Fruit fly (Drosophila melanogaster) Kc167 (cell line): Measurements from ENCODE around the gene CG14280.

Experiments used
- Myc ChIP-seq: fragments of >200 bp; optimal IDR thresholded peaks from 2 replicates; lab custom pipeline; 2017; ENCODE audit warnings: missing external identifiers
- Sin3A ChIP-seq: fragments of >200 bp; optimal IDR thresholded peaks from 2 replicates; lab custom pipeline; 2018; ENCODE audit warnings: missing external identifiers
- h ChIP-seq: fragments of >200 bp; optimal IDR thresholded peaks from 3 replicates; lab custom pipeline; 2018; ENCODE audit warnings: missing external identifiers
- insv ChIP-seq: fragments of >200 bp; optimal IDR thresholded peaks from 3 replicates; lab custom pipeline; 2018; ENCODE audit warnings: missing external identifiers
- psq ChIP-seq: fragments of >200 bp; optimal IDR thresholded peaks from 2 replicates; lab custom pipeline; 2017; ENCODE audit warnings: missing external identifiers
- ttk ChIP-seq: sonication (Bioruptor generic); optimal IDR thresholded peaks from 2 replicates; lab custom pipeline; 2017; ENCODE audit warnings: missing external identifiers

The CG14280 gene

dm6 chr3R:19246080-19246637, 10.4 kb upstream of the CG14280 start, which contains the start of gene unc79:
unc79 (minus strand) TSS chr3R:19246130.
- no peak for TF ChIP-seq ttk (lab: Kevin White, UChicago)
- TF ChIP-seq insv, result no peak
- TF ChIP-seq psq (lab: Kevin White, UChicago), result no peak
- TF ChIP-seq Sin3A (lab: Kevin White, UChicago), result no peak
- TF ChIP-seq Myc, result no peak
- TF ChIP-seq h (lab: Kevin White, UChicago), result no peak

dm6 chr3R:19248036-19248435, 8.5 kb upstream of the CG14280 start, which contains the start of gene CG5217:
CG5217 (minus strand) TSS chr3R:19248136.
- TF ChIP-seq Sin3A (lab: Kevin White, UChicago), result no peak
- TF ChIP-seq h (lab: Kevin White, UChicago), result no peak
- no peak for TF ChIP-seq psq (lab: Kevin White, UChicago)
- TF ChIP-seq insv, result no peak
- TF ChIP-seq Myc, result no peak
- TF ChIP-seq ttk (lab: Kevin White, UChicago), result no peak

dm6 chr3R:19250063-19250462, 6.5 kb upstream of the CG14280 start:
- TF ChIP-seq psq (lab: Kevin White, UChicago) (no peak), h (lab: Kevin White, UChicago) (no peak), Myc (no peak), Sin3A (lab: Kevin White, UChicago) (no peak), ttk (lab: Kevin White, UChicago) (no peak), insv (no peak)

dm6 chr3R:19253975-19254374, 2.6 kb upstream of the CG14280 start:
- no peak for TF ChIP-seq psq (lab: Kevin White, UChicago)

dm6 chr3R:19255255-19255654, 1.3 kb upstream of the CG14280 start:
- TF ChIP-seq psq (lab: Kevin White, UChicago) (no peak), insv (no peak), ttk (lab: Kevin White, UChicago) (no peak), h (lab: Kevin White, UChicago) (no peak), Myc (no peak), Sin3A (lab: Kevin White, UChicago) (no peak)

dm6 chr3R:19264789-19265188, 8.2 kb downstream of the CG14280 start:
- no peak for TF ChIP-seq h (lab: Kevin White, UChicago)
- TF ChIP-seq Myc, result no peak
- TF ChIP-seq Sin3A (lab: Kevin White, UChicago), result no peak
- no peak for TF ChIP-seq insv
- TF ChIP-seq psq (lab: Kevin White, UChicago), result no peak
- TF ChIP-seq ttk (lab: Kevin White, UChicago), result no peak

dm6 chr3R:19271125-19271524, 14.5 kb downstream of the CG14280 start:
- no peak for TF ChIP-seq Sin3A (lab: Kevin White, UChicago)
- TF ChIP-seq psq (lab: Kevin White, UChicago), result no peak
- no peak for TF ChIP-seq h (lab: Kevin White, UChicago)
- TF ChIP-seq ttk (lab: Kevin White, UChicago), result no peak
- TF ChIP-seq insv, result no peak
- no peak for TF ChIP-seq Myc

dm6 chr3R:19274028-19274427, 17.5 kb downstream of the CG14280 start:
- TF ChIP-seq psq (lab: Kevin White, UChicago) (no peak), insv (no peak), Myc (no peak), ttk (lab: Kevin White, UChicago) (no peak), h (lab: Kevin White, UChicago) (no peak), Sin3A (lab: Kevin White, UChicago) (no peak)

dm6 chr3R:19276135-19276534, 19.6 kb downstream of the CG14280 start:
- TF ChIP-seq Sin3A (lab: Kevin White, UChicago) (no peak), Myc (no peak), ttk (lab: Kevin White, UChicago) (no peak), h (lab: Kevin White, UChicago) (no peak), psq (lab: Kevin White, UChicago) (no peak), insv (no peak)

dm6 chr3R:19282240-19282639, 25.7 kb downstream of the CG14280 start:
- TF ChIP-seq ttk (lab: Kevin White, UChicago), result no peak
- no peak for TF ChIP-seq Sin3A (lab: Kevin White, UChicago)
- no peak for TF ChIP-seq insv
- no peak for TF ChIP-seq Myc
- TF ChIP-seq psq (lab: Kevin White, UChicago), result no peak
- no peak for TF ChIP-seq h (lab: Kevin White, UChicago)

dm6 chr3R:19282832-19283231, 26.3 kb downstream of the CG14280 start:
- no peak for TF ChIP-seq Myc
- no peak for TF ChIP-seq psq (lab: Kevin White, UChicago)
- no peak for TF ChIP-seq insv
- TF ChIP-seq Sin3A (lab: Kevin White, UChicago), result no peak
- TF ChIP-seq ttk (lab: Kevin White, UChicago), result no peak
- no peak for TF ChIP-seq h (lab: Kevin White, UChicago)

- TF ChIP-seq h (lab: Kevin White, UChicago) (no peak), psq (lab: Kevin White, UChicago) (no peak), ttk (lab: Kevin White, UChicago) (no peak), Myc (no peak), insv (no peak), Sin3A (lab: Kevin White, UChicago) (no peak)
These were observed 26.9 kb downstream of the CG14280 start for dm6 chr3R:19283514-19283913.

dm6 chr3R:19286488-19286887, 29.9 kb downstream of the CG14280 start:
- TF ChIP-seq insv, result no peak
- TF ChIP-seq ttk (lab: Kevin White, UChicago), result no peak
- no peak for TF ChIP-seq h (lab: Kevin White, UChicago)
- no peak for TF ChIP-seq Myc
- no peak for TF ChIP-seq Sin3A (lab: Kevin White, UChicago)
- no peak for TF ChIP-seq psq (lab: Kevin White, UChicago)
